Fruit fly (Drosophila melanogaster): Measurements from ENCODE around the gene Psn.

DNA sequence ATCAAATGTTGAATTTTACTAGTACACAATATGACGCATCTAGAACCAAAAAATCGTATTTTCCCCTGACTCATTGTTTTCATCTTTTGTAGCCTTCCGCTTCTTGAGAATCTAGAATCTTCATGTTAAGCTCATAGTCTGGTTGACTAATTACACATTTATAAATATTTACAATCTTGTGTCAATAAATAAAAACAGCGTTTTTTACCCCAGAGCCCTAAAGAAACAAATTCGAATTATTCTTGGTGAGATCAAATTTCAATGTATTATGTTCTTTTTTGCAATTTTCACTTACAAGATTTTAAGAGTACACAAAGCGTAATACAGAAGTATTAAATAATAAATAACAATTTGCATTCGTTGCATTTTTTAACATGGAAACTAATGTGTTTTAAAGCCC, 36.2 kb upstream of the Psn start:
- TF ChIP-seq Myc (optimal IDR thresholded peaks at IDR 0.05) (no peak), ttk (optimal IDR thresholded peaks at IDR 0.05) (no peak), Sin3A (optimal IDR thresholded peaks at IDR 0.05) (no peak), psq (optimal IDR thresholded peaks at IDR 0.05) (no peak), insv (optimal IDR thresholded peaks at IDR 0.05) (no peak), h (optimal IDR thresholded peaks at IDR 0.05) (no peak)
